Worm (Caenorhabditis elegans): ENCODE data around the gene F55E10.4.

- TF ChIP-seq unc-86 (tag; optimal IDR thresholded peaks at IDR 0.05), result no peak
- no peak for TF ChIP-seq sox-2 (GFP tag; IDR thresholded peaks at IDR 0.05)
- no peak for TF ChIP-seq ceh-48 (tag; optimal IDR thresholded peaks at IDR 0.05)
- no peak for TF ChIP-seq dve-1 (tag; optimal IDR thresholded peaks at IDR 0.05)
- no peak for TF ChIP-seq tbx-7 (tag; optimal IDR thresholded peaks at IDR 0.05)
Observed at ce11 chrX:8294586-8294985, 33.1 kb downstream of the F55E10.4 start, which contains the start of gene R09F10.3.
